Fruit fly (Drosophila melanogaster) whole organism, larva: Measurements from ENCODE around the gene CG5618.

Experiments used
- noc ChIP-seq: fragments of 200-800 bp; sonication (Bioruptor generic); optimal IDR thresholded peaks from 3 replicates; lab custom pipeline; 2019; ENCODE audit warnings: missing biosample characterization, mild to moderate bottlenecking, missing genetic modification characterization, moderate library complexity

CG5618 gene

dm6 chr3L:20354872-20355271 lies 1.6 kb downstream of the CG5618 start:
- no peak for TF ChIP-seq noc

dm6 chr3L:20356613-20357012 lies 3.4 kb downstream of the CG5618 start, which contains the start of gene kin17:
TSS of gene kin17 (plus strand) at chr3L:20356807.
- TF ChIP-seq noc = no peak

dm6 chr3L:20358212-20358611 lies 5.0 kb downstream of the CG5618 start, which contains the start of gene CG5665:
TSS of gene CG5665 (plus strand) at chr3L:20358512.
- no peak for TF ChIP-seq noc

- TF ChIP-seq noc = no peak
Measured at dm6 chr3L:20361389-20361788, 8.1 kb downstream of the CG5618 start, which contains the start of gene Prim2. TSS of gene Prim2 (minus strand) at chr3L:20361585.

dm6 chr3L:20366074-20366473 lies 12.8 kb downstream of the CG5618 start:
- TF ChIP-seq noc = no peak

dm6 chr3L:20366674-20367372 lies 13.6 kb downstream of the CG5618 start, which contains the start of the genes Toll-9 and in:
TSS of gene Toll-9 (minus strand) at chr3L:20366724.
TSS of gene in (plus strand) at chr3L:20367198.
- TF ChIP-seq noc = no peak

dm6 chr3L:20370013-20370412 lies 16.8 kb downstream of the CG5618 start, which contains the start of gene CG13247:
TSS of gene CG13247 (plus strand) at chr3L:20370313.
- TF ChIP-seq noc = no peak

dm6 chr3L:20375467-20375866 lies 22.2 kb downstream of the CG5618 start:
- TF ChIP-seq noc = no peak

dm6 chr3L:20375878-20376563 lies 22.8 kb downstream of the CG5618 start, which contains the start of the genes Ide and RhoBTB:
TSS of gene Ide (minus strand) at chr3L:20375896.
TSS of gene RhoBTB (plus strand) at chr3L:20376242.
- TF ChIP-seq noc = peak; percentile 75

dm6 chr3L:20376564-20376920 lies 23.3 kb downstream of the CG5618 start:
- no peak for TF ChIP-seq noc

dm6 chr3L:20379496-20379895 lies 26.2 kb downstream of the CG5618 start:
- TF ChIP-seq noc = no peak

dm6 chr3L:20384086-20384810 lies 31.0 kb downstream of the CG5618 start, which contains the start of the genes CG5498 and fbl:
TSS of gene CG5498 (minus strand) at chr3L:20384109.
TSS of gene fbl (plus strand) at chr3L:20384429.
- peak; percentile 81 for TF ChIP-seq noc

dm6 chr3L:20385006-20385405 lies 31.8 kb downstream of the CG5618 start:
- TF ChIP-seq noc = no peak

dm6 chr3L:20385408-20385807 lies 32.2 kb downstream of the CG5618 start:
- TF ChIP-seq noc = peak; percentile 40

- peak; percentile 3 for TF ChIP-seq noc
Measured at dm6 chr3L:20385969-20386370, 32.7 kb downstream of the CG5618 start.

- peak; percentile 53 for TF ChIP-seq noc
Measured at dm6 chr3L:20387038-20387842, 34.0 kb downstream of the CG5618 start.
